Fruit fly (Drosophila melanogaster): Measurements from ENCODE around the gene dop.

Gene dop

DNA sequence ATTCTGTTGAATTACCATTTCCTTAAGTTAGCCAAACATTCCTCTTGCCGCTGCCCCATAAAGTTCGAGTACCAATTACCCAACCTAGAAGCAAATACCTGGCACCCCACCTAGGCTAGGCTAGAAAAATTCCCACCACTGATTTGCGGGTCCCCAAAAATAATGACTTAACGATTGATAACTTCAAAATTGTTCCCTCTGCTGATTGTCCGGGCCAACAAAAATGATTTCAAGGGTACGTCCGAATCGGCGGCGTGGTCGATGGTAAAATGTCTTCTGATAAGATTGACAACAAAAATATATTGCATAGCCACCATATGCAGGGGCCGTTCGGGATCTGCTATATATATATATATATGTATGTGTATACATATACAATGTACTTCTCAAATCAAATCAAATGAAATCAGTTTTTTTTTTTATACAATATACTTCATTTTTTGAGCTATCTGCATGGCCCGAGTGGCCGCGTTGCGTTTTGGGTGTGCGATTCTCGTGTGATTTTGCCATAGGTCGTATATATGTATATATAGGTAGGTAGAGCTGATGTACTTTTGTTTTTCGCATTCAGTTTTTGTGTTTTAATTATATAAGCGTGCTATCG is 18.5 kb upstream of the dop start:
- TF ChIP-seq brk (GFP tag; optimal IDR thresholded peaks at IDR 0.05), result peak; percentile 59
- TF ChIP-seq CrebA (GFP tag; optimal IDR thresholded peaks at IDR 0.05; ENCODE audit: borderline replicate concordance), result peak; percentile 85
- no peak for TF ChIP-seq h (GFP tag; optimal IDR thresholded peaks at IDR 0.05)
- TF ChIP-seq Rel (GFP tag; optimal IDR thresholded peaks at IDR 0.05), result peak; percentile 52
- peak; percentile 95 for TF ChIP-seq Rel (tag; optimal IDR thresholded peaks at IDR 0.05)
- TF ChIP-seq GATAd (GFP tag; optimal IDR thresholded peaks at IDR 0.05), result no peak
- TF ChIP-seq br (GFP tag; optimal IDR thresholded peaks at IDR 0.05), result peak; percentile 38
- TF ChIP-seq Hnf4 (GFP tag; optimal IDR thresholded peaks at IDR 0.05), result no peak

dm6 chr3L:15548843-15549242 is 17.0 kb upstream of the dop start:
- TF ChIP-seq brk (GFP tag; optimal IDR thresholded peaks at IDR 0.05) (peak; percentile 13), Hr83 (GFP tag; optimal IDR thresholded peaks at IDR 0.05; ENCODE audit: poor library complexity, severe bottlenecking) (peak; percentile 42), OdsH (GFP tag; optimal IDR thresholded peaks at IDR 0.05) (peak; percentile 40), HLH106 (tag; optimal IDR thresholded peaks at IDR 0.05) (no peak), ey (GFP tag; optimal IDR thresholded peaks at IDR 0.05) (no peak), h (GFP tag; optimal IDR thresholded peaks at IDR 0.05) (peak; percentile 63), Dif (GFP tag; optimal IDR thresholded peaks at IDR 0.05; ENCODE audit: partially characterized antibody) (no peak), Sp1 (GFP tag; optimal IDR thresholded peaks at IDR 0.05) (peak; percentile 42), br (GFP tag; optimal IDR thresholded peaks at IDR 0.05) (peak; percentile 17), fru (GFP tag; optimal IDR thresholded peaks at IDR 0.05) (peak; percentile 13), CG32264 (GFP tag; optimal IDR thresholded peaks at IDR 0.05) (no peak), N (GFP tag; optimal IDR thresholded peaks at IDR 0.05) (no peak), foxo (GFP tag; optimal IDR thresholded peaks at IDR 0.05) (peak in 1 of 2 experiments; percentile 13), rgr (GFP tag; optimal IDR thresholded peaks at IDR 0.05) (peak; percentile 42)

DNA sequence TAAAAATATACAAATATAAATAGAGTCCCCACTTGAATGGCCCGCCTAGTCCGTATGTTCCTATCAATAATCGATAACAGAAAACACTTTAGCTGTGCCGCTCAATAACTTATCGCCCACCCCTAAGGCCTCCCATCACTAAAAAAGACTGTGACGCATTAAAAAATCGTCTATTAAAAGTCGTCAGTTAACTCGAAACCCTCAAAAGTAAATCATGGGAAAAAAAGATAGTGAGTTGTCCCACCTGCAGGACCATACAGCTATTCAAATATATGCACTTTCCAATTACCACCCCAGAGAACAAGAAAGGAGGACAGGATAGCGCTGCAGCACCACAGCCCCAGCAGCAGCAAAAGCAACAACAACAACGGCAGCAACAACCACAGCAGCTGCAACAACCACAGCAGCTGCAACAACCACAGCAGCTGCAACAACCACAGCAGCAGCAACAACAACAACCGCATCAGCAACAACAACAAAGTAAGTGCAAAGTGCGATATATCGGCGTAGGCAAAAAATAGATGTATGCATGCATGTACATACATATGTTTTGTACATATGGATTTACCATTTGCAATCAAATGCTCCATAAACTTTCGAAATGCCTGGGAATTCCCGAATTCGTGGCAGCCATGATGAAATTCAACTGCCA is 11.7 kb upstream of the dop start, which contains the start of gene AGO2:
TSS of gene AGO2 (plus strand) at position 121 of the 652 bp plus-strand sequence.
- TF ChIP-seq br (GFP tag; optimal IDR thresholded peaks at IDR 0.05) (peak; percentile 45), Hr83 (GFP tag; optimal IDR thresholded peaks at IDR 0.05; ENCODE audit: poor library complexity, severe bottlenecking) (peak; percentile 54), HLH106 (tag; optimal IDR thresholded peaks at IDR 0.05) (peak; percentile 13), dl (GFP tag; optimal IDR thresholded peaks at IDR 0.05; ENCODE audit: insufficient read depth in 1 of 2, partially characterized antibody in 2 of 2) (peak in 1 of 2 experiments; percentile 7), woc (GFP tag; optimal IDR thresholded peaks at IDR 0.05) (no peak), Myc (optimal IDR thresholded peaks at IDR 0.05) (peak; percentile 36), usp (GFP tag; optimal IDR thresholded peaks at IDR 0.05) (no peak), Rel (GFP tag; optimal IDR thresholded peaks at IDR 0.05) (no peak), Rel (tag; optimal IDR thresholded peaks at IDR 0.05) (peak; percentile 100), Hnf4 (GFP tag; optimal IDR thresholded peaks at IDR 0.05) (peak; percentile 65), Dfd (GFP tag; optimal IDR thresholded peaks at IDR 0.05) (peak; percentile 79), dmrt93B (GFP tag; optimal IDR thresholded peaks at IDR 0.05) (no peak), Jra (GFP tag; optimal IDR thresholded peaks at IDR 0.05) (peak; percentile 76), Sp1 (GFP tag; optimal IDR thresholded peaks at IDR 0.05) (peak; percentile 56), h (GFP tag; optimal IDR thresholded peaks at IDR 0.05) (peak; percentile 24), fru (GFP tag; optimal IDR thresholded peaks at IDR 0.05) (peak; percentile 27), Hr78 (GFP tag; optimal IDR thresholded peaks at IDR 0.05) (no peak), sage (GFP tag; optimal IDR thresholded peaks at IDR 0.05) (peak; percentile 35)

- TF ChIP-seq Rel (GFP tag; optimal IDR thresholded peaks at IDR 0.05) (no peak), Rel (tag; optimal IDR thresholded peaks at IDR 0.05) (peak; percentile 45), Myc (optimal IDR thresholded peaks at IDR 0.05) (no peak)
These were observed 3.1 kb upstream of the dop start for dm6 chr3L:15562727-15563057.

DNA sequence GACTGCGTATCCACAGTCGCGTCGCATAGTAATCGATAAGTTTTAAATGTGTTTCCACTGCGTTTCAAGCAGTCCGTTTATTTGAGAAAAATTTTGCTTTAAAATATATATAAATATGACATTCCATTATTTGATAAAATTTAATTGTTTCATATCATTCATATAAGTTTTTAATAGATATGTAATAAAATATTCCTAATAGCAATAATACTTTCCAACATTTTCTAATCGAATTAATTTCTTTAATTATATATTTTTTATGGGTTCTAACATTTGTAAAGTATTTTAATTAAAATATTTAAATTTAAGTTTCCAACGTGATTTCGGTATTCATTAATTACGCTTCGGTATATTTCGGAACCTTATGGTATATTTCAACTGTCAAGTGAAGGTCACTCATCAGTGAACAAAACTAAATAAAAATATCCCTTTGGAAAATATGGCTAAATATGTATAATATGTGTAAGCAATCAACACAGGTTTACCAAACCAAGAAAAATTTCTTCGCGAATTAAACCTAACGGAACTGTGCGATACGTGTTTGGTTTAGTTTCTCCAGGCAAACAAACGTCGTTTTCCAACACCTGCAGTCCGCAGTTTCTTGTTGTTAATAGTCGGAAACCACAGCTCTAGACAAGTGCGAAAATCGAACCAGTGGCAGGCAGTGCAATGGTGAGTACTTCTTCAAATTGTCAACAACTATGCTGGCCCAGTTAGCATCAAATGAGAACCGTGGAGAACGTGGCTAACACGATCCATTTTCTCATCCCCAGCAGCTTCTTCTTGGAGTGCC is 2.6 kb upstream of the dop start, which contains the start of the genes CG7739 and SCCRO:
TSS of gene CG7739 (minus strand) at position 8 of the 793 bp plus-strand sequence.
TSS of gene SCCRO (plus strand) at position 370 of the 793 bp plus-strand sequence.
- no peak for TF ChIP-seq Jra (GFP tag; optimal IDR thresholded peaks at IDR 0.05)
- no peak for TF ChIP-seq dl (GFP tag; optimal IDR thresholded peaks at IDR 0.05; ENCODE audit: insufficient read depth in 1 of 2, partially characterized antibody in 2 of 2)
- TF ChIP-seq N (GFP tag; optimal IDR thresholded peaks at IDR 0.05), result no peak
- peak; percentile 38 for TF ChIP-seq psq (GFP tag; optimal IDR thresholded peaks at IDR 0.05)
- TF ChIP-seq dmrt93B (GFP tag; optimal IDR thresholded peaks at IDR 0.05), result no peak
- TF ChIP-seq br (GFP tag; optimal IDR thresholded peaks at IDR 0.05), result peak; percentile 30
- TF ChIP-seq tai (GFP tag; optimal IDR thresholded peaks at IDR 0.05), result no peak
- peak; percentile 22 for TF ChIP-seq OdsH (GFP tag; optimal IDR thresholded peaks at IDR 0.05)
- TF ChIP-seq jim (GFP tag; optimal IDR thresholded peaks at IDR 0.05), result peak; percentile 45
- no peak for TF ChIP-seq Dfd (GFP tag; optimal IDR thresholded peaks at IDR 0.05)
- peak; percentile 65 for TF ChIP-seq rgr (GFP tag; optimal IDR thresholded peaks at IDR 0.05)
- TF ChIP-seq foxo (GFP tag; optimal IDR thresholded peaks at IDR 0.05), result peak in 1 of 2 experiments; percentile 62
- peak; percentile 69 for TF ChIP-seq Hnf4 (GFP tag; optimal IDR thresholded peaks at IDR 0.05)
- TF ChIP-seq dsf (GFP tag; optimal IDR thresholded peaks at IDR 0.05; ENCODE audit: borderline replicate concordance), result peak; percentile 11
- TF ChIP-seq sage (GFP tag; optimal IDR thresholded peaks at IDR 0.05), result no peak
- no peak for TF ChIP-seq CG32264 (GFP tag; optimal IDR thresholded peaks at IDR 0.05)
- TF ChIP-seq Rel (GFP tag; optimal IDR thresholded peaks at IDR 0.05), result no peak
- TF ChIP-seq Rel (tag; optimal IDR thresholded peaks at IDR 0.05), result peak; percentile 22
- no peak for TF ChIP-seq usp (GFP tag; optimal IDR thresholded peaks at IDR 0.05)
- peak; percentile 41 for TF ChIP-seq Sp1 (GFP tag; optimal IDR thresholded peaks at IDR 0.05)
- TF ChIP-seq sv (GFP tag; optimal IDR thresholded peaks at IDR 0.05), result no peak
- peak; percentile 11 for TF ChIP-seq CG9705 (GFP tag; optimal IDR thresholded peaks at IDR 0.05)
- TF ChIP-seq woc (GFP tag; optimal IDR thresholded peaks at IDR 0.05), result no peak
- no peak for TF ChIP-seq Dif (GFP tag; optimal IDR thresholded peaks at IDR 0.05; ENCODE audit: partially characterized antibody)
